Worm (Caenorhabditis elegans) whole organism, young adult: ENCODE results near the gene Y45F10C.4.

ENCODE experiments used
- ama-1 ChIP-seq, 3 experiments: fragments of 150-350 bp in 1 of 3; sonication (generic microtip) in 2 of 3; optimal IDR thresholded peaks; 2 replicates each; lab custom pipeline; 2014 to 2018; ENCODE audit warnings: missing biosample characterization in 2 of 3, missing genetic modification characterization in 2 of 3, missing genetic modification reagents in 2 of 3
- bed-2 ChIP-seq: fragments of 200-800 bp; sonication (Bioruptor generic); IDR thresholded peaks from 2 replicates; pipeline ENCODE4 v1.3.6; 2022; ENCODE audit warnings: missing genetic modification reagents, missing genetic modification characterization, missing compliant biosample characterization
- repo-1 ChIP-seq: sonication (generic microtip); optimal IDR thresholded peaks from 2 replicates; lab custom pipeline; 2017; ENCODE audit warnings: mild to moderate bottlenecking, missing genetic modification characterization, missing compliant biosample characterization
- sdz-38 ChIP-seq: sonication (generic microtip); optimal IDR thresholded peaks from 2 replicates; lab custom pipeline; 2016; ENCODE audit warnings: missing genotype, missing genetic modification characterization, missing compliant biosample characterization
- snpc-4 ChIP-seq, 5 experiments: fragments of 150-350 bp in 1 of 5; sonication (generic microtip) in 4 of 5; optimal IDR thresholded peaks; 2 replicates each; lab custom pipeline; 2014 to 2018; ENCODE audit warnings: missing genetic modification characterization in 5 of 5, missing biosample characterization in 3 of 5, antibody characterized with exemption in 2 of 5, mild to moderate bottlenecking in 2 of 5, missing compliant biosample characterization in 2 of 5, missing genotype in 2 of 5, moderate library complexity in 2 of 5, missing genetic modification reagents in 1 of 5
- unc-62 ChIP-seq: fragments of 150-350 bp; optimal IDR thresholded peaks from 2 replicates; lab custom pipeline; 2014; ENCODE audit warnings: missing biosample characterization, missing genetic modification reagents, missing genetic modification characterization

DNA sequence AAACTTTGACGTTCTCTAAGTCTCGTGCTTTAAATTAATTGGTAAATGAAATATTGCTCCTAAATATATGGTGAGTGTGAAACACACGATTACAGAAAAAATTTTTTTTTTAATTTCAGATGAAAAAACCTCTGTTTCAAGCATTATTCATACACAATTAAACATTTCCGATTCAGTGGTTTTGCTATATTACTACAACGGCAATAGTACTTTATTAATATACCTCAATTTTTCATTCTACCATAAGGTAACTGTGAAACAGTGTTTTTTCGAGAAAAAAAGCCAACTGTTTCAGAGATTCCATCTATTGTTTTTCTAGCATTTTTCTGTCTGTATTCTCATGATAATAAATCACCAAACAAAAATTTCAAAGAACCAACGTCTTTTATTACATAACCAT, 36.9 kb upstream of the Y45F10C.4 start:
- TF ChIP-seq snpc-4 (GFP tag; optimal IDR thresholded peaks at IDR 0.05; lab: Kevin White, UChicago) (no peak), snpc-4 (tag; optimal IDR thresholded peaks at IDR 0.05; lab: Kevin White, UChicago) (peak in 1 of 4 experiments; percentile 56), repo-1 (tag; lab: Kevin White, UChicago) (no peak), ama-1 (optimal IDR thresholded peaks at IDR 0.05; lab: Kevin White, UChicago) (no peak), ama-1 (GFP tag; optimal IDR thresholded peaks at IDR 0.05; lab: Kevin White, UChicago) (no peak), sdz-38 (tag; lab: Kevin White, UChicago) (no peak), unc-62 (GFP tag; lab: Kevin White, UChicago) (no peak), bed-2 (no peak)
